Fruit fly (Drosophila melanogaster): ENCODE results near the gene Whamy.

Gene Whamy

DNA sequence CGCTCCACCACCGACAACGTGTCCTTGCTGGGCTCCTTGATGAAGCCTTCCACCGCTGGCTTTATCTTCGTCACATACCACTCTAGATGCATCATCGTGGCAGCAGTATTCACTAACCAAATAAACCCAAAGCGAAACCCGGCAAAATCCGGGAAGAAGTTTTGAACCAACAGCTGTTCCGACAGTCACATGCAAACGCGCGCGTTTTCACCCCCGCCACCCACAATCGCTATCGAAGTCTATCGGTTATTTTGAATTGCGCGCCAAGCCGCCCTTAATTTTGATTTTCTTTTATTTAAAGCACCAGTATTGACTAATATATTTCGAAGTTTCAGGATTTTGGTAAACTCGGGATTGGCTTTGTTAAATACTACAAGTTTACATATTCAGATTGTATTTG, 19.7 kb downstream of the Whamy start, which contains the start of gene Tti1 (continued):
- TF ChIP-seq HLHmδ (GFP tag; optimal IDR thresholded peaks at IDR 0.05) = no peak
- no peak for TF ChIP-seq hb (GFP tag; IDR thresholded peaks at IDR 0.05; ENCODE audit: partially characterized antibody)
- TF ChIP-seq abd-A (tag; optimal IDR thresholded peaks at IDR 0.05) = no peak
- no peak for TF ChIP-seq CG17612 (GFP tag; IDR thresholded peaks at IDR 0.05)
- no peak for TF ChIP-seq corto (GFP tag; optimal IDR thresholded peaks at IDR 0.05)
- TF ChIP-seq twi (tag; optimal IDR thresholded peaks at IDR 0.05) = no peak
- no peak for TF ChIP-seq NC2α (GFP tag; optimal IDR thresholded peaks at IDR 0.05)
- no peak for TF ChIP-seq Hmr (GFP tag; optimal IDR thresholded peaks at IDR 0.05)
- no peak for TF ChIP-seq CG10959 (GFP tag; IDR thresholded peaks at IDR 0.05)
- no peak for TF ChIP-seq CG2199 (GFP tag; IDR thresholded peaks at IDR 0.05)
- TF ChIP-seq CG15514 (GFP tag; optimal IDR thresholded peaks at IDR 0.05) = peak; percentile 14
- no peak for TF ChIP-seq fu2 (GFP tag; optimal IDR thresholded peaks at IDR 0.05)
- TF ChIP-seq CG34376 (GFP tag; optimal IDR thresholded peaks at IDR 0.05) = no peak
- TF ChIP-seq CG12219 (GFP tag; optimal IDR thresholded peaks at IDR 0.05) = no peak
- TF ChIP-seq CG42726 (GFP tag; IDR thresholded peaks at IDR 0.05; ENCODE audit: partially characterized antibody) = no peak
- no peak for TF ChIP-seq CG18764 (GFP tag; optimal IDR thresholded peaks at IDR 0.05)
- peak; percentile 73 for TF ChIP-seq CG13287 (GFP tag; IDR thresholded peaks at IDR 0.05; ENCODE audit: partially characterized antibody)
- no peak for TF ChIP-seq fd3F (GFP tag; optimal IDR thresholded peaks at IDR 0.05)
- TF ChIP-seq CG34422 (GFP tag; IDR thresholded peaks at IDR 0.05) = peak; percentile 34; the same call in 1 of the 3 replicates
- no peak for TF ChIP-seq tgo (GFP tag; IDR thresholded peaks at IDR 0.05)
- TF ChIP-seq Six4 (GFP tag; optimal IDR thresholded peaks at IDR 0.05) = no peak
- TF ChIP-seq CG14050 (GFP tag; IDR thresholded peaks at IDR 0.05) = no peak
- TF ChIP-seq sens (GFP tag) = no peak
- no peak for TF ChIP-seq C15 (GFP tag; IDR thresholded peaks at IDR 0.05)
- TF ChIP-seq Lpt (GFP tag; optimal IDR thresholded peaks at IDR 0.05) = no peak
- TF ChIP-seq Abd-B (GFP tag; optimal IDR thresholded peaks at IDR 0.05) = no peak
- TF ChIP-seq CG7839 (tag; optimal IDR thresholded peaks at IDR 0.05) = no peak
- TF ChIP-seq CG7963 (GFP tag; IDR thresholded peaks at IDR 0.05; ENCODE audit: partially characterized antibody) = 0 out of 3 replicates have a peak, but pooled peaks have one; percentile 48
- no peak for TF ChIP-seq CG6272 (GFP tag; IDR thresholded peaks at IDR 0.05)
- TF ChIP-seq HLH4C (GFP tag; IDR thresholded peaks at IDR 0.05; ENCODE audit: partially characterized antibody) = peak; percentile 64
- TF ChIP-seq exex (tag; optimal IDR thresholded peaks at IDR 0.05) = no peak
- no peak for TF ChIP-seq CG14667 (GFP tag; IDR thresholded peaks at IDR 0.05)
- TF ChIP-seq CG11560 (tag; IDR thresholded peaks at IDR 0.05) = no peak
- TF ChIP-seq CG13424 (tag; optimal IDR thresholded peaks at IDR 0.05) = no peak
- TF ChIP-seq Ptx1 (GFP tag; IDR thresholded peaks at IDR 0.05) = no peak
- no peak for TF ChIP-seq Nf-YC (tag; optimal IDR thresholded peaks at IDR 0.05)
- TF ChIP-seq zfh2 (GFP tag; optimal IDR thresholded peaks at IDR 0.05) = no peak
- TF ChIP-seq dmrt11E (tag; optimal IDR thresholded peaks at IDR 0.05) = no peak
- TF ChIP-seq crol (GFP tag; IDR thresholded peaks at IDR 0.05) = peak; percentile 77
- TF ChIP-seq CG31388 (GFP tag; optimal IDR thresholded peaks at IDR 0.05) = no peak
- no peak for TF ChIP-seq schlank (tag; optimal IDR thresholded peaks at IDR 0.05)
- TF ChIP-seq CG12391 (tag; optimal IDR thresholded peaks at IDR 0.05) = no peak
- no peak for TF ChIP-seq Usf (GFP tag; optimal IDR thresholded peaks at IDR 0.05)
- no peak for TF ChIP-seq Atf-2 (GFP tag; optimal IDR thresholded peaks at IDR 0.05)
- no peak for TF ChIP-seq run (tag; optimal IDR thresholded peaks at IDR 0.05)
- no peak for TF ChIP-seq stc (GFP tag; IDR thresholded peaks at IDR 0.05)
- no peak for TF ChIP-seq CG2202 (tag; optimal IDR thresholded peaks at IDR 0.05)
- peak; percentile 36; the same call in 1 of the 2 replicates for TF ChIP-seq tna (GFP tag; IDR thresholded peaks at IDR 0.05; ENCODE audit: partially characterized antibody)
- peak; percentile 83 for TF ChIP-seq Dref (GFP tag; IDR thresholded peaks at IDR 0.05)
- TF ChIP-seq CG12104 (GFP tag; optimal IDR thresholded peaks at IDR 0.05) = no peak
- TF ChIP-seq gro (GFP tag; optimal IDR thresholded peaks at IDR 0.05) = no peak
- TF ChIP-seq Sin3A (optimal IDR thresholded peaks at IDR 0.05) = peak; percentile 26

All from whole organism, embryonic.